Fruit fly (Drosophila melanogaster) whole organism, embryonic: ENCODE measurements around the gene CG31515.

Experiments used
- Abd-B ChIP-seq: fragments of 200-800 bp; sonication (Bioruptor generic); optimal IDR thresholded peaks from 2 replicates; lab custom pipeline; 2018; ENCODE audit warnings: missing biosample characterization, mild to moderate bottlenecking, missing genetic modification characterization, moderate library complexity
- CG10366 ChIP-seq: fragments of 200-800 bp; sonication (Bioruptor generic); IDR thresholded peaks from 2 replicates; pipeline ENCODE4 v1.3.6; 2022; ENCODE audit warnings: missing biosample characterization, missing genetic modification characterization
- CG12104 ChIP-seq: fragments of 200-800 bp; sonication (Bioruptor generic); optimal IDR thresholded peaks from 3 replicates; lab custom pipeline; 2016; ENCODE audit warnings: missing biosample characterization, missing genetic modification characterization
- CG13287 ChIP-seq: fragments of 200-800 bp; sonication (Bioruptor generic); IDR thresholded peaks from 2 replicates; pipeline ENCODE4 v1.3.6; 2022; ENCODE audit warnings: missing biosample characterization, missing genetic modification characterization; ENCODE audit not compliant: partially characterized antibody
- CG14965 ChIP-seq: fragments of 200-800 bp; sonication (Bioruptor generic); optimal IDR thresholded peaks from 2 replicates; lab custom pipeline; 2016; ENCODE audit warnings: missing biosample characterization, missing genetic modification characterization, borderline replicate concordance
- CG15011 ChIP-seq: fragments of 200-800 bp; sonication (Bioruptor generic); optimal IDR thresholded peaks from 3 replicates; lab custom pipeline; 2018; ENCODE audit warnings: missing biosample characterization, mild to moderate bottlenecking, missing genetic modification characterization
- CG15269 ChIP-seq: fragments of 200-800 bp; sonication (Bioruptor generic); optimal IDR thresholded peaks from 2 replicates; lab custom pipeline; 2018; ENCODE audit warnings: missing biosample characterization, mild to moderate bottlenecking, missing genetic modification characterization, moderate library complexity
- CG1602 ChIP-seq: fragments of 200-800 bp; sonication (Bioruptor generic); optimal IDR thresholded peaks from 3 replicates; lab custom pipeline; 2016; ENCODE audit warnings: missing biosample characterization, missing genetic modification characterization
- CG17328 ChIP-seq: fragments of 200-800 bp; sonication (Bioruptor generic); IDR thresholded peaks from 2 replicates; pipeline ENCODE4 v1.3.6; 2022; ENCODE audit warnings: missing biosample characterization, missing genetic modification characterization
- CG17385 ChIP-seq: fragments of 200-800 bp; sonication (Bioruptor generic); optimal IDR thresholded peaks from 3 replicates; lab custom pipeline; 2018; ENCODE audit warnings: missing biosample characterization, mild to moderate bottlenecking, missing genetic modification characterization
- CG2129 ChIP-seq: fragments of 200-800 bp; sonication (Bioruptor generic); IDR thresholded peaks from 2 replicates; pipeline ENCODE4 v1.3.6; 2022; ENCODE audit warnings: missing biosample characterization, missing genetic modification characterization; ENCODE audit not compliant: partially characterized antibody
- CG30020 ChIP-seq: fragments of 200-800 bp; optimal IDR thresholded peaks from 2 replicates; lab custom pipeline; 2019; ENCODE audit warnings: missing biosample characterization, mild to moderate bottlenecking, missing genetic modification characterization, moderate library complexity
- CG31224 ChIP-seq: fragments of 200-800 bp; sonication (Bioruptor generic); IDR thresholded peaks from 2 replicates; pipeline ENCODE4 v1.3.6; 2022; ENCODE audit warnings: missing biosample characterization, missing genetic modification characterization
- CG34224 ChIP-seq: fragments of 200-800 bp; sonication (Bioruptor generic); IDR thresholded peaks from 3 replicates; pipeline ENCODE4 v1.3.6; 2022; ENCODE audit warnings: missing biosample characterization, missing genetic modification characterization; ENCODE audit not compliant: partially characterized antibody
- CG42726 ChIP-seq: fragments of 200-800 bp; sonication (Bioruptor generic); IDR thresholded peaks from 2 replicates; pipeline ENCODE4 v1.3.6; 2022; ENCODE audit warnings: missing biosample characterization, missing genetic modification characterization; ENCODE audit not compliant: partially characterized antibody
- CG4360 ChIP-seq: fragments of 200-800 bp; sonication (Bioruptor generic); IDR thresholded peaks from 2 replicates; pipeline ENCODE4 v1.3.6; 2022; ENCODE audit warnings: missing biosample characterization, missing genetic modification characterization
- CG6272 ChIP-seq: fragments of 200-800 bp; sonication (Bioruptor generic); IDR thresholded peaks from 2 replicates; pipeline ENCODE4 v1.3.6; 2022; ENCODE audit warnings: missing biosample characterization, missing genetic modification characterization
- CG6791 ChIP-seq: fragments of 200-800 bp; sonication (Bioruptor generic); IDR thresholded peaks from 3 replicates; pipeline ENCODE4 v1.3.6; 2022; ENCODE audit warnings: missing biosample characterization, missing genetic modification characterization; ENCODE audit not compliant: partially characterized antibody
- CG8765 ChIP-seq: fragments of 200-800 bp; sonication (Bioruptor generic); IDR thresholded peaks from 2 replicates; pipeline ENCODE4 v1.3.6; 2022; ENCODE audit warnings: missing biosample characterization, missing genetic modification characterization
- CG8944 ChIP-seq: fragments of 200-800 bp; sonication (Bioruptor generic); optimal IDR thresholded peaks from 3 replicates; lab custom pipeline; 2016; ENCODE audit warnings: missing biosample characterization, missing genetic modification characterization
- CG9876 ChIP-seq: fragments of 200-800 bp; sonication (Bioruptor generic); optimal IDR thresholded peaks from 2 replicates; lab custom pipeline; 2016; ENCODE audit warnings: missing biosample characterization, missing genetic modification characterization
- D ChIP-seq, 2 experiments: fragments of 200-800 bp in 1 of 2; fragments of >200 bp in 1 of 2; sonication (Bioruptor generic) in 1 of 2; optimal IDR thresholded peaks; 2 replicates in 1 of 2; 3 replicates in 1 of 2; lab custom pipeline; 2017; ENCODE audit warnings: mild to moderate bottlenecking in 1 of 2, missing biosample characterization in 1 of 2, missing genetic modification characterization in 1 of 2, missing genetic modification reagents in 1 of 2
- Dad ChIP-seq: fragments of 200-800 bp; sonication (Bioruptor generic); optimal IDR thresholded peaks from 3 replicates; lab custom pipeline; 2016; ENCODE audit warnings: missing biosample characterization, missing genetic modification characterization
- Dip3 ChIP-seq: fragments of 200-800 bp; sonication (Bioruptor generic); optimal IDR thresholded peaks from 3 replicates; lab custom pipeline; 2016; ENCODE audit warnings: missing biosample characterization, missing genetic modification characterization
- Ets97D ChIP-seq: fragments of 200-800 bp; sonication (Bioruptor generic); optimal IDR thresholded peaks from 3 replicates; lab custom pipeline; 2016; ENCODE audit warnings: missing biosample characterization, missing genetic modification characterization
- Fer1 ChIP-seq: fragments of 200-800 bp; sonication (Bioruptor generic); optimal IDR thresholded peaks from 2 replicates; lab custom pipeline; 2017; ENCODE audit warnings: missing biosample characterization, mild to moderate bottlenecking, missing genetic modification characterization
- HmgD ChIP-seq: fragments of 200-800 bp; sonication (Bioruptor generic); optimal IDR thresholded peaks from 3 replicates; lab custom pipeline; 2016; ENCODE audit warnings: missing biosample characterization, missing genetic modification characterization
- Hr3 ChIP-seq: fragments of 200-800 bp; sonication (Bioruptor generic); optimal IDR thresholded peaks from 3 replicates; lab custom pipeline; 2016; ENCODE audit warnings: missing biosample characterization, missing genetic modification characterization
- Hr78 ChIP-seq, 2 experiments: fragments of 200-800 bp in 1 of 2; fragments of >200 bp in 1 of 2; sonication (Bioruptor generic) in 1 of 2; optimal IDR thresholded peaks; 2 replicates each; lab custom pipeline; 2017 to 2019; ENCODE audit warnings: missing biosample characterization in 2 of 2, missing genetic modification characterization in 2 of 2, mild to moderate bottlenecking in 1 of 2, moderate library complexity in 1 of 2
- NFAT ChIP-seq: fragments of 200-800 bp; sonication (Bioruptor generic); IDR thresholded peaks from 2 replicates; pipeline ENCODE4 v1.3.6; 2022; ENCODE audit warnings: missing biosample characterization, missing genetic modification characterization
- Ravus ChIP-seq: fragments of 200-800 bp; sonication (Bioruptor generic); IDR thresholded peaks from 2 replicates; pipeline ENCODE4 v1.3.6; 2022; ENCODE audit warnings: missing biosample characterization, missing genetic modification characterization
- YL-1 ChIP-seq: fragments of 200-800 bp; sonication (Bioruptor generic); optimal IDR thresholded peaks from 3 replicates; lab custom pipeline; 2017; ENCODE audit warnings: missing biosample characterization, mild to moderate bottlenecking, missing genetic modification characterization
- bcd ChIP-seq: fragments of 200-800 bp; sonication (Bioruptor generic); optimal IDR thresholded peaks from 2 replicates; lab custom pipeline; 2017; ENCODE audit warnings: missing biosample characterization, mild to moderate bottlenecking, missing genetic modification characterization
- bsh ChIP-seq, 2 experiments: fragments of 200-800 bp; sonication (Bioruptor generic); optimal IDR thresholded peaks; 2 replicates each; lab custom pipeline; 2017 to 2018; ENCODE audit warnings: mild to moderate bottlenecking in 2 of 2, missing biosample characterization in 2 of 2, missing genetic modification characterization in 2 of 2, moderate library complexity in 1 of 2
- cad ChIP-seq: fragments of >200 bp; optimal IDR thresholded peaks from 2 replicates; lab custom pipeline; 2017; ENCODE audit warnings: missing biosample characterization, missing genetic modification characterization
- chm ChIP-seq: fragments of 200-800 bp; sonication (Bioruptor generic); IDR thresholded peaks from 2 replicates; pipeline ENCODE4 v1.3.6; 2022; ENCODE audit warnings: missing biosample characterization, missing genetic modification characterization
- dpn ChIP-seq, 2 experiments: fragments of 200-800 bp; sonication (Bioruptor generic); optimal IDR thresholded peaks; 3 replicates each; lab custom pipeline; 2016; ENCODE audit warnings: missing biosample characterization in 2 of 2, missing genetic modification characterization in 2 of 2
- esg ChIP-seq: fragments of 200-800 bp; sonication (Bioruptor generic); conservative IDR thresholded peaks from 2 replicates; pipeline ENCODE4 v1.3.6; 2022; ENCODE audit warnings: missing biosample characterization, missing genetic modification characterization
- gce ChIP-seq: fragments of 200-800 bp; sonication (Bioruptor generic); IDR thresholded peaks from 3 replicates; pipeline ENCODE4 v1.3.6; 2022; ENCODE audit warnings: missing biosample characterization, missing genetic modification characterization
- gro ChIP-seq: fragments of 200-800 bp; sonication (Bioruptor generic); optimal IDR thresholded peaks from 2 replicates; lab custom pipeline; 2016; ENCODE audit warnings: missing biosample characterization, missing genetic modification characterization
- ind ChIP-seq: fragments of 200-800 bp; sonication (Bioruptor generic); optimal IDR thresholded peaks from 3 replicates; lab custom pipeline; 2016; ENCODE audit warnings: missing biosample characterization, missing genetic modification characterization
- lbe ChIP-seq: fragments of 200-800 bp; sonication (Bioruptor generic); optimal IDR thresholded peaks from 2 replicates; lab custom pipeline; 2016; ENCODE audit warnings: missing biosample characterization, mild to moderate bottlenecking, missing genetic modification characterization
- ranshi ChIP-seq: fragments of 200-800 bp; sonication (Bioruptor generic); IDR thresholded peaks from 2 replicates; pipeline ENCODE4 v1.3.6; 2022; ENCODE audit warnings: missing biosample characterization, missing genetic modification characterization
- slbo ChIP-seq: fragments of 200-800 bp; sonication (Bioruptor generic); IDR thresholded peaks from 2 replicates; pipeline ENCODE4 v1.3.6; 2022; ENCODE audit warnings: missing biosample characterization, missing genetic modification characterization
- sug ChIP-seq: fragments of 200-800 bp; optimal IDR thresholded peaks from 2 replicates; lab custom pipeline; 2019; ENCODE audit warnings: missing biosample characterization, mild to moderate bottlenecking, missing genetic modification characterization, moderate library complexity
- tgo ChIP-seq: fragments of 200-800 bp; sonication (Bioruptor generic); IDR thresholded peaks from 3 replicates; pipeline ENCODE4 v1.3.6; 2022; ENCODE audit warnings: missing biosample characterization, missing genetic modification characterization
- twi ChIP-seq: fragments of 200-800 bp; optimal IDR thresholded peaks from 2 replicates; lab custom pipeline; 2019; ENCODE audit warnings: missing biosample characterization, mild to moderate bottlenecking, missing genetic modification characterization, moderate library complexity
- z ChIP-seq: fragments of 200-800 bp; sonication (Bioruptor generic); IDR thresholded peaks from 3 replicates; pipeline ENCODE4 v1.3.6; 2022; ENCODE audit warnings: missing biosample characterization, missing genetic modification characterization
- zf30C ChIP-seq: fragments of 200-800 bp; sonication (Bioruptor generic); optimal IDR thresholded peaks from 3 replicates; lab custom pipeline; 2018; ENCODE audit warnings: missing biosample characterization, mild to moderate bottlenecking, missing genetic modification characterization
- zfh1 ChIP-seq: fragments of 200-800 bp; sonication (Bioruptor generic); IDR thresholded peaks from 3 replicates; pipeline ENCODE4 v1.3.6; 2022; ENCODE audit warnings: missing biosample characterization, missing genetic modification characterization

Gene CG31515

dm6 chr3R:23346893-23347396 lies 41.8 kb downstream of the CG31515 start (continued):
- TF ChIP-seq bsh (GFP tag; optimal IDR thresholded peaks at IDR 0.05; lab: Kevin White, UChicago) (peak in 1 of 2 experiments; percentile 51), Hr3 (GFP tag; lab: Kevin White, UChicago) (peak; percentile 36), zf30C (GFP tag; lab: Kevin White, UChicago) (no peak), zfh1 (peak; percentile 69; the same call in 2 of the 3 replicates), YL-1 (GFP tag; lab: Kevin White, UChicago) (no peak), Dad (no peak), CG6791 (GFP tag; lab: Robert Waterston, UW) (no peak), sug (tag; lab: Kevin White, UChicago) (no peak), CG13287 (GFP tag; lab: Robert Waterston, UW) (no peak), CG14965 (no peak), Dip3 (GFP tag; lab: Kevin White, UChicago) (no peak), Fer1 (GFP tag; lab: Kevin White, UChicago) (no peak), ind (GFP tag; lab: Kevin White, UChicago) (peak; percentile 46), CG8765 (GFP tag; lab: Robert Waterston, UW) (no peak), gro (no peak), CG12104 (peak; percentile 61), twi (tag; lab: Kevin White, UChicago) (no peak), CG15269 (tag; lab: Kevin White, UChicago) (peak; percentile 54), esg (GFP tag; lab: Robert Waterston, UW) (no peak), chm (0 out of 2 replicates have a peak, but pooled peaks have one; percentile 36), lbe (GFP tag; lab: Kevin White, UChicago) (no peak), CG6272 (GFP tag; lab: Robert Waterston, UW) (no peak), CG15011 (GFP tag; lab: Kevin White, UChicago) (no peak), cad (GFP tag; lab: Kevin White, UChicago) (no peak), Ravus (GFP tag; lab: Robert Waterston, UW) (no peak), CG4360 (GFP tag; lab: Robert Waterston, UW) (no peak), HmgD (GFP tag; lab: Kevin White, UChicago) (no peak), Hr78 (GFP tag; optimal IDR thresholded peaks at IDR 0.05; lab: Kevin White, UChicago) (no peak), CG8944 (GFP tag; lab: Kevin White, UChicago) (peak; percentile 1), Abd-B (GFP tag; lab: Kevin White, UChicago) (peak; percentile 47), CG17328 (peak; percentile 22; the same call in 1 of the 2 replicates), z (no peak), slbo (GFP tag; lab: Robert Waterston, UW) (peak; percentile 53), dpn (GFP tag; optimal IDR thresholded peaks at IDR 0.05; lab: Kevin White, UChicago) (peak in 1 of 2 experiments; percentile 20), CG17385 (GFP tag; lab: Kevin White, UChicago) (peak; percentile 34), CG30020 (tag; lab: Kevin White, UChicago) (no peak), tgo (GFP tag; lab: Robert Waterston, UW) (peak; percentile 76), D (optimal IDR thresholded peaks at IDR 0.05; lab: Kevin White, UChicago) (no peak), D (GFP tag; optimal IDR thresholded peaks at IDR 0.05; lab: Kevin White, UChicago) (peak; percentile 28), CG10366 (GFP tag; lab: Robert Waterston, UW) (peak; percentile 29), bcd (GFP tag; lab: Kevin White, UChicago) (peak; percentile 51), CG34224 (no peak), gce (GFP tag; lab: Robert Waterston, UW) (0 out of 3 replicates have a peak, but pooled peaks have one; percentile 41), CG2129 (GFP tag; lab: Robert Waterston, UW) (no peak), CG1602 (GFP tag; lab: Kevin White, UChicago) (peak; percentile 50), CG9876 (GFP tag; lab: Kevin White, UChicago) (no peak), CG31224 (GFP tag; lab: Robert Waterston, UW) (no peak; the same call in 1 of the 2 replicates), NFAT (peak; percentile 69), Ets97D (GFP tag; lab: Kevin White, UChicago) (no peak), CG42726 (GFP tag; lab: Robert Waterston, UW) (no peak), ranshi (GFP tag; lab: Robert Waterston, UW) (peak; percentile 36; the same call in 1 of the 2 replicates)
